Worm (Caenorhabditis elegans) whole organism, midembryonic: ENCODE measurements around the gene R07C12.3.

ENCODE experiments used
- T22C8.4 ChIP-seq: fragments of 200-800 bp; sonication (Bioruptor generic); IDR thresholded peaks from 2 replicates; pipeline ENCODE4 v1.3.6; 2022; ENCODE audit warnings: missing genetic modification characterization, missing compliant biosample characterization
- cog-1 ChIP-seq: sonication (generic microtip); optimal IDR thresholded peaks from 2 replicates; lab custom pipeline; 2016; ENCODE audit warnings: missing genetic modification characterization, missing compliant biosample characterization
- flt-1 ChIP-seq: fragments of 200-800 bp; sonication (Bioruptor generic); IDR thresholded peaks from 2 replicates; pipeline ENCODE4 v1.3.6; 2022; ENCODE audit warnings: missing genetic modification characterization, missing compliant biosample characterization
- klf-2 ChIP-seq: fragments of 200-800 bp; sonication (Bioruptor generic); conservative IDR thresholded peaks from 2 replicates; pipeline ENCODE4 v1.3.6; 2022; ENCODE audit warnings: missing genetic modification reagents, missing genetic modification characterization, missing compliant biosample characterization
- med-1 ChIP-seq: sonication (generic microtip); optimal IDR thresholded peaks from 2 replicates; lab custom pipeline; 2017; ENCODE audit warnings: missing genetic modification characterization, mild to moderate bottlenecking, missing compliant biosample characterization, antibody characterized with exemption, missing genetic modification reagents; ENCODE audit not compliant: insufficient read depth
- ref-1 ChIP-seq: fragments of 200-800 bp; sonication (Bioruptor generic); conservative IDR thresholded peaks from 2 replicates; pipeline ENCODE4 v1.3.6; 2022; ENCODE audit warnings: missing genetic modification reagents, missing genetic modification characterization, missing compliant biosample characterization
- tab-1 ChIP-seq: fragments of 200-800 bp; sonication (Bioruptor generic); IDR thresholded peaks from 2 replicates; pipeline ENCODE4 v1.3.6; 2022; ENCODE audit warnings: missing genetic modification characterization, missing compliant biosample characterization
- ztf-23 ChIP-seq: fragments of 200-800 bp; sonication (Bioruptor generic); IDR thresholded peaks from 2 replicates; pipeline ENCODE4 v1.3.6; 2022; ENCODE audit warnings: missing genetic modification reagents, missing genetic modification characterization, missing compliant biosample characterization
- ztf-29 ChIP-seq: fragments of 200-800 bp; sonication (Bioruptor generic); IDR thresholded peaks from 2 replicates; pipeline ENCODE4 v1.3.6; 2022; ENCODE audit warnings: missing genetic modification reagents, missing genetic modification characterization, missing compliant biosample characterization

The R07C12.3 gene

DNA sequence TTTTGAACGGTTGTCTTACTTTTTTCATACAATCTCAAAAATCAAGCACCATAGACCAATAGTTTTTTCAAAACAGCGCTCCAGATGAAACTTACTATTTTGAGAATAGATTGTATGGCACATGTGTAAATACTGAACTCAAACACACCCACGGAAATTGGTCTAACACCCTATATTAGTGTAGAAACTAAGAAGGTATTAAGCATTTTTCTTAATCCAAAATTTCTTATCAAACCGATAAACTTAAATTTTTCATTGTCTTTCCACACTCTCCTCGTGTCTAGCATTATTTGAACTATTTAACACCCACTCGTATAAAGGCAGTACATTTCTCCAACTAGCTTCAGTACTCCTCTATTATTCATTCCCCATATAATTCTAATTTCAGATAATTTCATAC lies 5.3 kb downstream of the R07C12.3 start:
- TF ChIP-seq med-1 (GFP tag; lab: Kevin White, UChicago), result no peak

DNA sequence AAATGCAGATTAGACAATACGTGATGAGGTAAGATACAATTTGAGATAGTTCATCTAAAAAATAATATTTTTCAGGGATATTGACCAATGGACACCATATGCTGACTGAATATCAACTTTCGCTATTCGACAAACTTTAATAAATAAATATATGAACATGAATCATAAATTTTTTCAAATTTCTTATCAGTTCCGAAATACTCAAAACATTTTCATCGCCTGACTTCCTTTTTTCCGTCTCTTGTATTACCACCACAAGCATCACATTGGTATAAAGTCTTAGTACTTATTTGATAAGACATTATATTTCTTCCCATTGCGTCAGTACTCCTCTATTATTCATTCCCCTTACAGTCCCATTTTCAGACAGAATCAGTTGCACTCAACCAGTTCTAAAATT lies 7.3 kb downstream of the R07C12.3 start, which contains the start of the genes K08D10.10 and R07C12.1:
TSS of gene K08D10.10 (plus strand) at position 93 of the 400 bp plus-strand sequence.
TSS of gene R07C12.1 (plus strand) at position 314 of the 400 bp plus-strand sequence.
- no peak for TF ChIP-seq ztf-23 (GFP tag; lab: Robert Waterston, UW)
- no peak for TF ChIP-seq tab-1 (GFP tag; lab: Robert Waterston, UW)
- TF ChIP-seq T22C8.4 (GFP tag; lab: Robert Waterston, UW), result no peak
- TF ChIP-seq ref-1, result no peak
- TF ChIP-seq cog-1 (tag; lab: Kevin White, UChicago), result no peak
- TF ChIP-seq med-1 (GFP tag; lab: Kevin White, UChicago), result no peak
- TF ChIP-seq ztf-29, result no peak
- TF ChIP-seq klf-2 (GFP tag; lab: Robert Waterston, UW), result no peak
- no peak for TF ChIP-seq flt-1 (GFP tag; lab: Robert Waterston, UW)

DNA sequence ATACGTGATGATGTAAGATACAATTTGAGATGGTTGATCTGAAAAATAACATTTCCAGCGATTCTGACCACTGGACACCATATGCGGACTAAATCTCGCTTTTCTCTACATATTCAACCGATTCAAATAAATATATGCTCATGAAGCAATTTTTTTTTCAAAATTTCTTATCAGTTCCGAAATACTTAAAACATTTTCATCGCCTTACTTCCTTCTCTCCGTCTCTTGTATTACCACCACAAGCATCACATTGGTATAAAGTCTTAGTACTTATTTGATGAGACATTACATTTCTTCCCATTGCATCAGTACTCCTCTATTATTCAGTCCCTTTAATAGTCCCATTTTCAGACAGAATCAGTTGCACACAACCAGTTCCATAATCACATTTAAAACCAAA lies 9.8 kb downstream of the R07C12.3 start, which contains the start of gene K08D10.14:
TSS of gene K08D10.14 (plus strand) at position 301 of the 400 bp plus-strand sequence.
- TF ChIP-seq klf-2 (GFP tag; lab: Robert Waterston, UW) (no peak), cog-1 (tag; lab: Kevin White, UChicago) (no peak), ztf-23 (GFP tag; lab: Robert Waterston, UW) (no peak), ref-1 (no peak), T22C8.4 (GFP tag; lab: Robert Waterston, UW) (no peak), med-1 (GFP tag; lab: Kevin White, UChicago) (no peak), flt-1 (GFP tag; lab: Robert Waterston, UW) (no peak), tab-1 (GFP tag; lab: Robert Waterston, UW) (no peak), ztf-29 (no peak)

DNA sequence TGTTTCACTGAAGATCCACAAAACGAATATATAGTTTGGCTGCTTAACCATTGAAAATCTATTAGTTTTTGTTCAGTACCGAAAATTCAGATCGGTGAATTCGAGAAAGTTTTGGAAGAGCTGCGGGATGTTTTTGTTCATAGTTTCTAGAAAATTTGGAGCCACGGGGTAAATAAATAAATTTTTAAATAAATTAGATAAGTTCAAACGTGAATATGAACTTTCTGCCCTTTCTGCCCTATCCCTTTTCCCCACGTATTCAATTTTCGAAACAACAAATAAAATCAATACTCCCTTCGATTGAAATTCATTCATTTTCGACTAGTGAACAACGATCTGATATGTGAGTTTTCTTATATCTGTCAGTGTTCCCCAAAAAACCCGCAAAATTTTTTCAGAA lies 17.2 kb downstream of the R07C12.3 start, which contains the start of gene scrm-5:
TSS of gene scrm-5 (plus strand) at position 301 of the 400 bp plus-strand sequence.
- TF ChIP-seq tab-1 (GFP tag; lab: Robert Waterston, UW) (no peak), ztf-23 (GFP tag; lab: Robert Waterston, UW) (no peak), ztf-29 (no peak), ref-1 (no peak), flt-1 (GFP tag; lab: Robert Waterston, UW) (no peak), cog-1 (tag; lab: Kevin White, UChicago) (no peak), med-1 (GFP tag; lab: Kevin White, UChicago) (no peak), T22C8.4 (GFP tag; lab: Robert Waterston, UW) (no peak), klf-2 (GFP tag; lab: Robert Waterston, UW) (no peak)

DNA sequence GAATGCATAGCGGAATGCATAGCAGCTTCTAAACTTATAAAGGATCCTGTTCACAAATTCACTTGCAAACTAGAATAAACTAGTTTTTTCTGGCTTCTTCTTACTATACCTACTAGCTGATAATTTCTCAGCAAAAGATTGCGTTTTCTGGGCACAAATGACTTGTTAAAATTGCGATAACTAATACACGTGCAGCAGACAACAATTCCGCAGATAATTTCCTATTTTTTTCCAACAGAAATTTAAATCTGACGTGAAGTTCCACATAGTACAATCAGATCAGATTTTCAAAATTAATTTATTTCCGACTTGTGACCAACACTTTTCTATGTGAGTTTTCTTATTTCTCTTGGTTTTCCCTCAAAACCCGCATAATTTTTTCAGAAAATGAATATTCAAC lies 19.5 kb downstream of the R07C12.3 start, which contains the start of gene scrm-8:
TSS of gene scrm-8 (plus strand) at position 301 of the 400 bp plus-strand sequence.
- no peak for TF ChIP-seq tab-1 (GFP tag; lab: Robert Waterston, UW)
- TF ChIP-seq klf-2 (GFP tag; lab: Robert Waterston, UW), result no peak
- no peak for TF ChIP-seq ztf-23 (GFP tag; lab: Robert Waterston, UW)

DNA sequence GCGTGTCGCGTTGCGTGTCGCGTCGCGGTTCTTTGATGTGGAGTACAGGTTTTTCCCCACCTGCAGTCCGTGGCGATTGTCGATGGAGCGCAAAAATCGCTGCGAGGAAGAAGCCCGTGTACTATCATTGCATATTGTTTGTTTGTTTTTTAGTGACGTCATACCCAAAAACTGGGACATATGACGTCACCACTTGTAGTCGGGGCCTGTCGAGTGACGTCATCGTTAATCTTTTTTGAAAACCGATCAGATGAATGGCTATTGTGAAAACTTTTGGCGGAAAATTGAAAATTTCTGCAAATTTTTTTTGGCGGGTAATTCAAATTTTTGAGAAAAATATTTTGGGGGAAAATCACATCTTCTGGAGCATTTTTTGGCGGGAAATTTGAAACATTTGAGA lies 22.4 kb downstream of the R07C12.3 start:
- TF ChIP-seq ref-1 (no peak), med-1 (GFP tag; lab: Kevin White, UChicago) (no peak), klf-2 (GFP tag; lab: Robert Waterston, UW) (no peak), flt-1 (GFP tag; lab: Robert Waterston, UW) (no peak), tab-1 (GFP tag; lab: Robert Waterston, UW) (no peak), T22C8.4 (GFP tag; lab: Robert Waterston, UW) (no peak), ztf-23 (GFP tag; lab: Robert Waterston, UW) (no peak), ztf-29 (no peak), cog-1 (tag; lab: Kevin White, UChicago) (no peak)

DNA sequence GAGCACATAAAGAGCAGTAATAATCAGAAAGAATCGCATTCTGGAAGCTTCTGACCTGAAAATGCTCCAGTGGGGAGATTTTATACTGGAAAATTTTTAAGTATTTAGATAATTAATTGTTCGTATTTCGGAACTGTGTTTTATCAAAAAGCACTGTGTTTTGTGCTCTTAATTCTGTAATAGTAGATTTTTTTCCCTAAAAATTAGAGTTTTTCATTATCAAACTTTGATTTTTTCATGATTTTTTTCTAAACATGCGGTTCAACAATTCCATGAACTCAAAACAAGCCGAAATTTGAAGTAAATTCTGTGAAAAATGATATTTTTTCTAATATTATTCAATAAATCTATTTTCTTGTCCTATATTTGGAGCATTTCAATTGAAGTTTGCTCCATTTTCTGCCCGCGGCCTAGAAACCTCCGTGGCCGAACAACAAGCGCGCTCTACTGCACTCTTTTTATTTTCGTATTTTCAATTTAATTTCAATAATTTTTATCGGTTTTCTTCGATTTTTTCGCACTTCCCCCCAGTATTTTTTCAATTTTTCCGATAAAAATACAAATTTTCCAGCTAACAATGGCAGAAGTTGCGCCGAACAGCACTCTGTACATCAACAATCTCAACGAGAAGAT lies 26.8 kb downstream of the R07C12.3 start, which contains the start of the genes K08D10.13 and rnp-2:
TSS of gene K08D10.13 (minus strand) at position 51 of the 633 bp plus-strand sequence.
TSS of gene rnp-2 (plus strand) at position 546 of the 633 bp plus-strand sequence.
- peak; percentile 53; the same call in 1 of the 2 replicates for TF ChIP-seq flt-1 (GFP tag; lab: Robert Waterston, UW)
- 0 out of 2 replicates have a peak, but pooled peaks have one; percentile 11 for TF ChIP-seq ztf-23 (GFP tag; lab: Robert Waterston, UW)
- TF ChIP-seq med-1 (GFP tag; lab: Kevin White, UChicago), result no peak
- no peak for TF ChIP-seq T22C8.4 (GFP tag; lab: Robert Waterston, UW)
- TF ChIP-seq klf-2 (GFP tag; lab: Robert Waterston, UW), result no peak
- no peak for TF ChIP-seq ref-1

DNA sequence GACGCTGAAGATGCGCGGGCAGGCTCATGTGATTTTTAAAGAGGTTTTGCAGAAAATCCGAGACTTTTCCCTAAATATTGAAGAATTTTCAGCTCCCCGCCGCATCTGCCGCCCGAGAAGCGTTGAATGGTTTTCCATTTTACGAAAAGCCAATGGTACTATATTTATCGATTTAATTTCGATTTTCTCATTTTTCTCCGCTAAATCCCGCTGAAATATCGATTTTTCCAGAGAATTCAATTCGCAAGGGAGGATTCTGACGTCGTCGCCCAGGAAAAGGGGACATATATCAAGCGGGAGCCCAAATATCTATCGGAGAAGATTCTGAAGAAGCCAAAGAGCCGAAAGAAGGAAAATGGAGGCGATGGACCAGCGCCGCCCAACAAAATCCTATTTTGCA lies 27.4 kb downstream of the R07C12.3 start:
- TF ChIP-seq ref-1, result no peak
- peak; percentile 54 for TF ChIP-seq T22C8.4 (GFP tag; lab: Robert Waterston, UW)

DNA sequence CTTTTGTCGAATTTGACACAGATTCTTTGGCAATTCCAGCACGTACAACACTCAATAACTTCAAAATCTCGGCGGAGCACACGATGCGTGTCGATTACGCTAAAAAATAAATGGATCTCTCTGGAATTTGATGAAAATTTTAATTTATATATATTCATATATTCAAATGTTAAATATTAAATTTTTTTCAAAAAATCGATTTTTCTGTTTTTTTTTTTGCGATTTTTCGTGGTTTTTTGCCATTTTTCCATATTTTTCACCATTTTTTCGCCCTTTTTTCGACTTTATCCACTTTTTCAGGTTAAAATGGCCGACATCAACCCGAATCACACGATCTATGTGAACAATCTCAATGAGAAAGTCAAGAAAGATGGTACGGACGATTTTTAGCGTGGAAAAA lies 28.9 kb downstream of the R07C12.3 start, which contains the start of gene rnp-3:
TSS of gene rnp-3 (plus strand) at position 301 of the 400 bp plus-strand sequence.
- TF ChIP-seq med-1 (GFP tag; lab: Kevin White, UChicago) (no peak), ztf-23 (GFP tag; lab: Robert Waterston, UW) (no peak), klf-2 (GFP tag; lab: Robert Waterston, UW) (no peak), flt-1 (GFP tag; lab: Robert Waterston, UW) (no peak), tab-1 (GFP tag; lab: Robert Waterston, UW) (no peak), ref-1 (no peak), cog-1 (tag; lab: Kevin White, UChicago) (no peak), T22C8.4 (GFP tag; lab: Robert Waterston, UW) (no peak), ztf-29 (no peak)
